Worm (Caenorhabditis elegans) whole organism, L4 larva: ENCODE measurements around the gene ZK662.6.

Experiments used
- Y105C5A.15 ChIP-seq: fragments of 200-800 bp; sonication (Bioruptor generic); IDR thresholded peaks from 2 replicates; pipeline ENCODE4 v1.3.6; 2022; ENCODE audit warnings: missing genetic modification characterization, missing compliant biosample characterization
- ceh-32 ChIP-seq: sonication (generic microtip); optimal IDR thresholded peaks from 2 replicates; lab custom pipeline; 2016; ENCODE audit warnings: mild to moderate bottlenecking, missing genetic modification characterization, missing compliant biosample characterization; ENCODE audit not compliant: poor library complexity
- egl-27 ChIP-seq: sonication (generic microtip); optimal IDR thresholded peaks from 3 replicates; lab custom pipeline; 2017; ENCODE audit warnings: missing biosample characterization, missing genetic modification reagents, missing genetic modification characterization
- fos-1 ChIP-seq: fragments of 150-350 bp; optimal IDR thresholded peaks from 2 replicates; lab custom pipeline; 2014; ENCODE audit warnings: missing biosample characterization, missing genetic modification characterization
- unc-62 ChIP-seq, 3 experiments: fragments of 150-350 bp in 1 of 3; sonication (generic microtip); optimal IDR thresholded peaks in 2 of 3; peaks in 1 of 3; 1 replicate in 1 of 3; 2 replicates in 2 of 3; lab custom pipeline; 2014 to 2017; ENCODE audit warnings: missing biosample characterization in 3 of 3, missing genetic modification characterization in 3 of 3, missing genetic modification reagents in 3 of 3, missing genotype in 1 of 3

DNA sequence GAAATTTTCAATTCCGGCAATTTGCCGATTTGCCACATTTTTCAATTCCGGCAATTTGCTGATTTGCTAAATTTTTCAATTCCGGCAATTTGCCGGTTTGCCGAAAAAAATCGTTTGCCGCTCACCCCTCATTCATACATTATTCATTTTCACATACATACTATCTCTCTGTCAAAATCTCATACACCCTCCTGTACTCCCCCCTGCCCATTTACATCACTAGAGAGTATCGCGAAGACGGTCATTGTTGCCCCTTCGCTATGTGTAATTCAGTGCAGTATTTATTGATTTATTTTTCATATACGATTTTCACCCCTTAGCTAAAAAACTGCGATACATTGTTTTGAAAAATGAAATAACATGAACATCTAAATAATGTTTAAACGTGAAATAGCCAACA, 18.0 kb downstream of the ZK662.6 start:
- TF ChIP-seq fos-1 (no peak), unc-62 (GFP tag; optimal IDR thresholded peaks at IDR 0.05 in 1 of 2; lab: Kevin White, UChicago) (peak in 1 of 2 experiments; percentile 27), unc-62 (tag; optimal IDR thresholded peaks at IDR 0.05; lab: Kevin White, UChicago) (no peak), egl-27 (tag; lab: Kevin White, UChicago) (no peak), Y105C5A.15 (GFP tag; lab: Robert Waterston, UW) (no peak), ceh-32 (tag; lab: Kevin White, UChicago) (peak; percentile 18)
